Fruit fly (Drosophila melanogaster) whole organism, embryonic: Measurements from ENCODE around the gene Cog2.
A peak's percentile ranks its signal among the peaks of the same experiment; 100 is the strongest.

ENCODE experiments used
- CG32767 ChIP-seq: fragments of 200-800 bp; sonication (Bioruptor generic); IDR thresholded peaks from 2 replicates; pipeline ENCODE4 v1.3.6; 2022; ENCODE audit warnings: missing biosample characterization, missing genetic modification characterization
- Hmr ChIP-seq: fragments of 200-800 bp; sonication (Bioruptor generic); optimal IDR thresholded peaks from 3 replicates; lab custom pipeline; 2017; ENCODE audit warnings: mild to moderate bottlenecking, missing biosample characterization, missing genetic modification reagents, missing genetic modification characterization
- Med ChIP-seq: fragments of 200-800 bp; sonication (Bioruptor generic); peaks from one replicate; lab custom pipeline; 2016; ENCODE audit warnings: missing biosample characterization, missing genetic modification characterization, mild to moderate bottlenecking, inconsistent platforms, moderate library complexity
- Pdp1 ChIP-seq, 2 experiments: fragments of 200-800 bp; sonication (Bioruptor generic); optimal IDR thresholded peaks; 3 replicates each; lab custom pipeline; 2016; ENCODE audit warnings: missing biosample characterization in 2 of 2, missing genetic modification characterization in 2 of 2, mild to moderate bottlenecking in 1 of 2, moderate library complexity in 1 of 2
- cg ChIP-seq: fragments of 200-800 bp; sonication (Bioruptor generic); optimal IDR thresholded peaks from 3 replicates; lab custom pipeline; 2019; ENCODE audit warnings: missing biosample characterization, mild to moderate bottlenecking, missing genetic modification characterization, moderate library complexity
- crc ChIP-seq: fragments of 200-800 bp; sonication (Bioruptor generic); optimal IDR thresholded peaks from 2 replicates; lab custom pipeline; 2016; ENCODE audit warnings: missing biosample characterization, missing genetic modification characterization
- danr ChIP-seq: fragments of 200-800 bp; sonication (Bioruptor generic); IDR thresholded peaks from 2 replicates; pipeline ENCODE4 v1.3.6; 2022; ENCODE audit warnings: missing biosample characterization, missing genetic modification characterization
- kay ChIP-seq: fragments of 200-800 bp; sonication (Bioruptor generic); optimal IDR thresholded peaks from 2 replicates; lab custom pipeline; 2016; ENCODE audit warnings: missing biosample characterization, missing genetic modification characterization
- repo ChIP-seq: fragments of 200-800 bp; sonication (Bioruptor generic); optimal IDR thresholded peaks from 2 replicates; lab custom pipeline; 2016; ENCODE audit warnings: missing biosample characterization, missing genetic modification characterization
- sd ChIP-seq: fragments of 200-800 bp; sonication (Bioruptor generic); optimal IDR thresholded peaks from 3 replicates; lab custom pipeline; 2018; ENCODE audit warnings: missing biosample characterization, mild to moderate bottlenecking, missing genetic modification characterization, moderate library complexity
- sens ChIP-seq: fragments of 200-800 bp; sonication (Bioruptor generic); peaks from one replicate; lab custom pipeline; 2016; ENCODE audit warnings: missing biosample characterization, missing genetic modification characterization
- z ChIP-seq: fragments of 200-800 bp; sonication (Bioruptor generic); IDR thresholded peaks from 3 replicates; pipeline ENCODE4 v1.3.6; 2022; ENCODE audit warnings: missing biosample characterization, missing genetic modification characterization

The Cog2 gene

dm6 chr3R:15310695-15311094 lies 50.8 kb downstream of the Cog2 start (continued):
- no peak for TF ChIP-seq Hmr (GFP tag; lab: Kevin White, UChicago)
- TF ChIP-seq, all 482 proteins: peak for 7

- TF ChIP-seq danr (GFP tag; lab: Robert Waterston, UW) (no peak), repo (no peak), Med (GFP tag; lab: Kevin White, UChicago) (peak; percentile 70), CG32767 (0 out of 2 replicates have a peak, but pooled peaks have one; percentile 15), sens (GFP tag; lab: Kevin White, UChicago) (peak; percentile 82), sd (peak; percentile 1), crc (no peak), cg (peak; percentile 66), kay (GFP tag; lab: Kevin White, UChicago) (no peak), Pdp1 (GFP tag; optimal IDR thresholded peaks at IDR 0.05; lab: Kevin White, UChicago) (peak in 1 of 2 experiments; percentile 54), z (GFP tag; lab: Robert Waterston, UW) (0 out of 3 replicates have a peak, but pooled peaks have one; percentile 27)
Measured at dm6 chr3R:15309924-15310323, 51.5 kb downstream of the Cog2 start, which contains the start of gene Tm2. TSS of gene Tm2 (plus strand) at chr3R:15310193.
